Fruit fly (Drosophila melanogaster) whole organism: ENCODE measurements around the gene CG43077.

Experiments
- Dll ChIP-seq: fragments of >200 bp; optimal IDR thresholded peaks from 2 replicates; lab custom pipeline; 2017
- pan ChIP-seq: fragments of >200 bp; optimal IDR thresholded peaks from 2 replicates; lab custom pipeline; 2017
- usp ChIP-seq: fragments of >200 bp; optimal IDR thresholded peaks from 2 replicates; lab custom pipeline; 2017; ENCODE audit warnings: missing biosample characterization, missing genetic modification characterization, mixed read lengths

- no peak for TF ChIP-seq Dll
- TF ChIP-seq usp (GFP tag; lab: Kevin White, UChicago): no peak
- no peak for TF ChIP-seq pan (lab: Kevin White, UChicago)
These were observed 10.0 kb upstream of the CG43077 start, which contains the start of gene CG4949 for dm6 chrX:17078139-17078977.
